Worm (Caenorhabditis elegans): ENCODE measurements around the gene F15B9.10.

- TF ChIP-seq R02D3.7 (tag; optimal IDR thresholded peaks at IDR 0.05), result no peak
- no peak for TF ChIP-seq ceh-9 (tag; optimal IDR thresholded peaks at IDR 0.05)
- no peak for TF ChIP-seq unc-62 (GFP tag; optimal IDR thresholded peaks at IDR 0.05)
Observed at ce11 chrV:13018761-13019160, 10.0 kb upstream of the F15B9.10 start, which contains the start of gene fmi-1.

Data from whole organism, L3 larva.